Worm (Caenorhabditis elegans) whole organism, mixed stage, embryonic: ENCODE results near the gene oac-54.

ENCODE experiments used
- M03D4.4 ChIP-seq: sonication (generic microtip); optimal IDR thresholded peaks from 2 replicates; lab custom pipeline; 2017; ENCODE audit warnings: mild to moderate bottlenecking, missing genetic modification characterization, missing compliant biosample characterization
- bed-3 ChIP-seq: fragments of 200-800 bp; sonication (Bioruptor generic); optimal IDR thresholded peaks from 3 replicates; lab custom pipeline; 2018; ENCODE audit warnings: mild to moderate bottlenecking, missing genetic modification characterization, moderate library complexity, missing compliant biosample characterization
- blmp-1 ChIP-seq: fragments of 150-350 bp; optimal IDR thresholded peaks from 2 replicates; lab custom pipeline; 2014; ENCODE audit warnings: missing biosample characterization, missing genetic modification characterization
- ceh-39 ChIP-seq: fragments of 150-350 bp; optimal IDR thresholded peaks from 2 replicates; lab custom pipeline; 2014; ENCODE audit warnings: missing biosample characterization, missing genetic modification characterization
- ceh-43 ChIP-seq: fragments of 200-800 bp; sonication (Bioruptor generic); optimal IDR thresholded peaks from 2 replicates; lab custom pipeline; 2018; ENCODE audit warnings: mild to moderate bottlenecking, missing genetic modification characterization, moderate library complexity, missing compliant biosample characterization
- cnd-1 ChIP-seq: fragments of 200-800 bp; sonication (Bioruptor generic); optimal IDR thresholded peaks from 2 replicates; lab custom pipeline; 2018; ENCODE audit warnings: mild to moderate bottlenecking, missing genetic modification characterization, missing compliant biosample characterization
- drap-1 ChIP-seq: fragments of 200-800 bp; sonication (Bioruptor generic); optimal IDR thresholded peaks from 3 replicates; lab custom pipeline; 2018; ENCODE audit warnings: mild to moderate bottlenecking, missing genetic modification characterization, missing compliant biosample characterization
- elt-1 ChIP-seq: sonication (generic microtip); optimal IDR thresholded peaks from 2 replicates; lab custom pipeline; 2017; ENCODE audit warnings: missing genetic modification characterization, mild to moderate bottlenecking, missing compliant biosample characterization, antibody characterized with exemption, moderate library complexity, borderline replicate concordance; ENCODE audit not compliant: insufficient read depth
- elt-3 ChIP-seq: fragments of 150-350 bp; optimal IDR thresholded peaks from 2 replicates; lab custom pipeline; 2014; ENCODE audit warnings: missing biosample characterization, missing genetic modification characterization
- flh-1 ChIP-seq: fragments of 200-800 bp; sonication (Bioruptor generic); optimal IDR thresholded peaks from 2 replicates; lab custom pipeline; 2018; ENCODE audit warnings: mild to moderate bottlenecking, missing genetic modification characterization, moderate library complexity, missing compliant biosample characterization
- ham-2 ChIP-seq: fragments of 200-800 bp; sonication (Bioruptor generic); optimal IDR thresholded peaks from 2 replicates; lab custom pipeline; 2018; ENCODE audit warnings: mild to moderate bottlenecking, missing genetic modification characterization, missing compliant biosample characterization
- hlh-1 ChIP-seq: fragments of 150-350 bp; optimal IDR thresholded peaks from 2 replicates; lab custom pipeline; 2014; ENCODE audit warnings: missing biosample characterization, missing genetic modification reagents, missing genetic modification characterization
- lin-13 ChIP-seq: fragments of 150-350 bp; optimal IDR thresholded peaks from 2 replicates; lab custom pipeline; 2014; ENCODE audit warnings: missing biosample characterization, missing genetic modification characterization
- lin-32 ChIP-seq: fragments of 200-800 bp; sonication (Bioruptor generic); optimal IDR thresholded peaks from 2 replicates; lab custom pipeline; 2018; ENCODE audit warnings: mild to moderate bottlenecking, missing genetic modification characterization, missing compliant biosample characterization
- mab-5 ChIP-seq: fragments of 150-350 bp; optimal IDR thresholded peaks from 2 replicates; lab custom pipeline; 2014; ENCODE audit warnings: missing biosample characterization, missing genetic modification characterization
- mep-1 ChIP-seq: fragments of 150-350 bp; optimal IDR thresholded peaks from 2 replicates; lab custom pipeline; 2017; ENCODE audit warnings: missing biosample characterization, missing genetic modification reagents, missing genetic modification characterization, inconsistent platforms
- mls-2 ChIP-seq: sonication (generic microtip); optimal IDR thresholded peaks from 2 replicates; lab custom pipeline; 2016; ENCODE audit warnings: mild to moderate bottlenecking, missing genetic modification characterization, moderate library complexity, missing compliant biosample characterization
- nhr-12 ChIP-seq: fragments of 150-350 bp; optimal IDR thresholded peaks from 2 replicates; lab custom pipeline; 2014; ENCODE audit warnings: missing biosample characterization, missing genetic modification characterization
- nhr-2 ChIP-seq: fragments of 150-350 bp; optimal IDR thresholded peaks from 2 replicates; lab custom pipeline; 2014; ENCODE audit warnings: missing biosample characterization, missing genetic modification characterization
- nhr-28 ChIP-seq: fragments of 150-350 bp; optimal IDR thresholded peaks from 2 replicates; lab custom pipeline; 2014; ENCODE audit warnings: missing biosample characterization, missing genetic modification characterization
- sem-2 ChIP-seq: fragments of 200-800 bp; sonication (Bioruptor generic); optimal IDR thresholded peaks from 2 replicates; lab custom pipeline; 2018; ENCODE audit warnings: mild to moderate bottlenecking, missing genetic modification characterization, missing compliant biosample characterization
- snpc-4 ChIP-seq: fragments of 150-350 bp; optimal IDR thresholded peaks from 2 replicates; lab custom pipeline; 2014; ENCODE audit warnings: missing biosample characterization, missing genetic modification characterization
- sptf-1 ChIP-seq: sonication (generic microtip); optimal IDR thresholded peaks from 2 replicates; lab custom pipeline; 2017; ENCODE audit warnings: mild to moderate bottlenecking, missing genetic modification characterization, moderate library complexity, missing compliant biosample characterization
- tbx-8 ChIP-seq: fragments of 200-800 bp; sonication (Bioruptor generic); optimal IDR thresholded peaks from 2 replicates; lab custom pipeline; 2018; ENCODE audit warnings: mild to moderate bottlenecking, missing genetic modification characterization, moderate library complexity, missing compliant biosample characterization
- unc-120 ChIP-seq: sonication (generic microtip); optimal IDR thresholded peaks from 2 replicates; lab custom pipeline; 2017; ENCODE audit warnings: missing genetic modification characterization, missing compliant biosample characterization; ENCODE audit not compliant: poor library complexity, severe bottlenecking
- unc-39 ChIP-seq: fragments of 150-350 bp; optimal IDR thresholded peaks from 2 replicates; lab custom pipeline; 2014; ENCODE audit warnings: missing biosample characterization, missing genetic modification characterization
- unc-62 ChIP-seq: fragments of 150-350 bp; optimal IDR thresholded peaks from 2 replicates; lab custom pipeline; 2014; ENCODE audit warnings: missing biosample characterization, missing genetic modification reagents, missing genetic modification characterization
- ztf-11 ChIP-seq: fragments of 150-350 bp; optimal IDR thresholded peaks from 2 replicates; lab custom pipeline; 2014; ENCODE audit warnings: missing biosample characterization, missing genetic modification characterization

The oac-54 gene

DNA sequence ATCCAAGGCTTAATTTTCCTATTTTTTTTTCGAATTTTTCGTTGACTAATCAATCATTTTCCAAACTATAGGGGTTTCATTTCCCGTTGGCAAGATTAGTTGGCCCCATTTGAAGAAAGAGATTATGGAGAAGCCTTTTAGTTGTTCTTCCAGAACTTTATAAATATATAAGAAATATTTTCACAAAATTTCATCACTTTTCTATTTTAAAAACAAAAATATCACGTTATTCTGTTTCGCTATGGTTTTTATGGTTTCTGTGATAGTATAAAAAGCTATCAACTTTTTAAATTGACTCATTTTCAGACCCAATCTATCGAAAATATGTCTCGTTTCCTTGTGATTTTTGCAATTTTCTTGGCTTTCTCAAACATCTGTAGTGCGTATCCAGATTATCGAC lies 22.0 kb upstream of the oac-54 start, which contains the start of gene nlp-78:
TSS of gene nlp-78 (plus strand) at position 301 of the 400 bp plus-strand sequence.
- TF ChIP-seq cnd-1 (tag; lab: Kevin White, UChicago) (no peak), elt-1 (tag; lab: Kevin White, UChicago) (no peak), ham-2 (GFP tag; lab: Kevin White, UChicago) (no peak), elt-3 (no peak), mab-5 (tag; lab: Kevin White, UChicago) (no peak), snpc-4 (tag; lab: Kevin White, UChicago) (no peak)
- TF ChIP-seq, all 35 proteins: peak for 0

DNA sequence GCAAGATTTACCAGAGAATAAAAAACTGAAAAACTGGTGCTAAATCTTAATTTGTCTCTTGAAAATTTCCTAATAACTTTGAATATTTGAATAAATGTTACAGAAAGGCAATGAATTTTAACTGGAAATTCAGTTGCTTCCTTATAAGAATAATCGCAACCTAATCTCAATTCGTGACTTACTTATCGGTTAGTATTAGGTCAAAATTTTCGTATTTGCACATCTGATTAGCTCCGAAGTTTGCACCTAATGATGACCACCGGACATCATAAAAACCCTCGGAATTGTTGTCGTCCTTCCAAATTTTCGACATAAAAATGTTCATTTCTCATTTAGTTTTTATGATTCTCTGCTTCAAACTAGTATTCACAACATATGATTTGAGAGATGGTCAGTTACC lies 20.1 kb upstream of the oac-54 start, which contains the start of gene C16D2.3:
TSS of gene C16D2.3 (plus strand) at position 301 of the 400 bp plus-strand sequence.
- TF ChIP-seq ceh-39 (tag; lab: Kevin White, UChicago) (no peak), nhr-2 (tag; lab: Kevin White, UChicago) (no peak), ztf-11 (tag; lab: Kevin White, UChicago) (no peak)

DNA sequence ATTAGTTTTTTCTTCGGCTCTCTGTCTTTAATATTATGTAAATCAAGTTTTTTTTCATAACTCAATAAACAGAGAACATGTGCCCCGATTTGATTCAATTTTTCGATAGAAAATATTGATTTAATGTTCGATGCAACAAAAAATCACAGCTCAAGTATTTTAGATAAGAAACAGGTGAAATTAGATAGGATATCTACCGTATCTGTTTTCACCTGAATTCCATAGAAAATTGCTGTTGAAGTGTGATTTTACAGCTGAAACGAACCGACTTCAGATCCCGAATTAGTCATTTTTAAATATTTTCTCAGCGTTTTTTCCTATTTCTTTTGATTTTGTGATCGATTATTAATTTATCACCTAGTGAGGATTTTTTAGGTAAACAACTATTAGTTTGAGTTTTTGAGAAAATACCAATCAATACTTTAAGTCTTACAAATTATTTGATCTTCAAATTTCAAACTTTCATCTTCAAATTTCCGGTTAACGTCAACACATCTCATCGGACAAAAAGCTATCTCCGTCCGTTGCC lies 18.7 kb upstream of the oac-54 start, which contains the start of gene Y9C2UA.1:
TSS of gene Y9C2UA.1 (plus strand) at position 479 of the 529 bp plus-strand sequence.
- TF ChIP-seq mep-1 (no peak), snpc-4 (tag; lab: Kevin White, UChicago) (no peak), unc-62 (no peak), nhr-2 (tag; lab: Kevin White, UChicago) (no peak), nhr-12 (no peak), elt-3 (no peak), lin-13 (tag; lab: Kevin White, UChicago) (no peak), blmp-1 (tag; lab: Kevin White, UChicago) (no peak)

DNA sequence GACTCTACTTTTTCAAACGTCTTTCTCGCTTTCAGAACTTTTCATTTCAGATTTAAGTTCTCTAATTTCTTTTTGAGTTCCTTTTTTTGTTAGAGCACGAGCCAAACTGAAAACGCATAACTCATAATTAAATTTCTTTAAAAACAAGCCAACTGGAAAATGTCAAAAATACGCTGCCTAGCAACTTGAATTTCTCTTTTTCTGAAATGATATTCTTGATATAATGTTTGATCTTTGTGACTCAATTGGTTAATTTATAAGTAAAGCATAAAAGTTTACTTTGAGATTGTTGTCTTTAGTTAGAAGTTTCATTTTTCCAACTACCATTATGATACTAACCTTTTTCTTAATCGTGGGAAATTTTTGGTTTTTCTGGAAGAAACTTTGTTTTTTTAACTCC lies 16.8 kb upstream of the oac-54 start:
- TF ChIP-seq lin-32 (GFP tag; lab: Kevin White, UChicago): no peak
- no peak for TF ChIP-seq mls-2 (tag; lab: Kevin White, UChicago)
- TF ChIP-seq blmp-1 (tag; lab: Kevin White, UChicago): no peak
- no peak for TF ChIP-seq drap-1 (GFP tag; lab: Kevin White, UChicago)
- no peak for TF ChIP-seq M03D4.4 (tag; lab: Kevin White, UChicago)
- no peak for TF ChIP-seq unc-39 (tag; lab: Kevin White, UChicago)
- no peak for TF ChIP-seq ham-2 (GFP tag; lab: Kevin White, UChicago)
- no peak for TF ChIP-seq unc-120 (tag; lab: Kevin White, UChicago)
- TF ChIP-seq tbx-8 (GFP tag; lab: Kevin White, UChicago): no peak
- no peak for TF ChIP-seq nhr-12
- no peak for TF ChIP-seq elt-3
- no peak for TF ChIP-seq sem-2
- TF ChIP-seq nhr-2 (tag; lab: Kevin White, UChicago): no peak
- TF ChIP-seq ceh-39 (tag; lab: Kevin White, UChicago): no peak
- TF ChIP-seq snpc-4 (tag; lab: Kevin White, UChicago): no peak
- TF ChIP-seq hlh-1 (tag; lab: Kevin White, UChicago): no peak
- no peak for TF ChIP-seq unc-62
- TF ChIP-seq cnd-1 (tag; lab: Kevin White, UChicago): no peak

DNA sequence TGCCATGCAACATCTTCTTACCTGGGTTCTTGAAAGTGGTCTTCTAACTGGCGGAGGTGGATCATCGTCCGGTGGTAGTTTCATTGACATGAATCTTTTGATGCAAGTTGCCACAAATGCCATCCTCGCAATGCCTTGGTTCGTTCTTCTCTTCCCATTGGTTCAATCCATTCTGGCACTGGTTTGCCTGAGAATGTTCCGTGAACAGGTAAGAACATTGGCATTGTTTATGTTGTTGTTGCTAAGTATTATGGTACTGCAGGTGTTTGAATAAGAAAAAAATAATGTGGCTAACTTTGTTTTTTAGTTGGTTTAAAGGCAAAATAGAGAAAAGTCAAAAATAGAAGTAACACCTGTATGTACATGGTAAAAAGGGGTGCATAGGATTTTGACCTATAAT lies 14.1 kb upstream of the oac-54 start:
- TF ChIP-seq sptf-1: no peak
- TF ChIP-seq ceh-43: no peak
- no peak for TF ChIP-seq M03D4.4 (tag; lab: Kevin White, UChicago)
- TF ChIP-seq unc-62: no peak
- TF ChIP-seq ham-2 (GFP tag; lab: Kevin White, UChicago): no peak

DNA sequence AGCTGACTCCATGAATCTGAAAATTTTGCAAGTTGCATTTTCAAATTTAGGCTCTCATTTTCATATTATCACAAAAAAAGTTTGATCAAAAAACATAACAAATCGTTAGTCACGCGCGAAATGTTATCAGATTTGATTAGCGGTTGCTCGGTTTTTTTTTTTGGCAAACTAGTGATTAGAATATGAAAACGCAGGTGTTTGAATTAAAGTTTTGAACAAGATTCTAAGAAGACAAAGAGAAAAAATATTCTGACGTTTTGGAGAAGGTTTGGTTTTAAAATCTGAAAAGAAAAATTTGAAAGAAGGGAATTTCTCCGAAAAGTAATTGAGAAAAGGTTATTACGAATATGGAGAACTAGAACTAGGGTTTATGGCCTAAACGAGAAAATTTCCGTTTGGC lies 13.5 kb upstream of the oac-54 start:
- no peak for TF ChIP-seq drap-1 (GFP tag; lab: Kevin White, UChicago)
- no peak for TF ChIP-seq tbx-8 (GFP tag; lab: Kevin White, UChicago)
- no peak for TF ChIP-seq flh-1
- no peak for TF ChIP-seq mls-2 (tag; lab: Kevin White, UChicago)
- TF ChIP-seq nhr-28 (tag; lab: Kevin White, UChicago): no peak
- TF ChIP-seq unc-39 (tag; lab: Kevin White, UChicago): no peak
- TF ChIP-seq bed-3 (GFP tag; lab: Kevin White, UChicago): no peak
- no peak for TF ChIP-seq unc-62
- TF ChIP-seq M03D4.4 (tag; lab: Kevin White, UChicago): no peak
- TF ChIP-seq, all 35 proteins: peak for 0
